Worm (Caenorhabditis elegans): ENCODE results near the gene npr-1.

Gene npr-1

DNA sequence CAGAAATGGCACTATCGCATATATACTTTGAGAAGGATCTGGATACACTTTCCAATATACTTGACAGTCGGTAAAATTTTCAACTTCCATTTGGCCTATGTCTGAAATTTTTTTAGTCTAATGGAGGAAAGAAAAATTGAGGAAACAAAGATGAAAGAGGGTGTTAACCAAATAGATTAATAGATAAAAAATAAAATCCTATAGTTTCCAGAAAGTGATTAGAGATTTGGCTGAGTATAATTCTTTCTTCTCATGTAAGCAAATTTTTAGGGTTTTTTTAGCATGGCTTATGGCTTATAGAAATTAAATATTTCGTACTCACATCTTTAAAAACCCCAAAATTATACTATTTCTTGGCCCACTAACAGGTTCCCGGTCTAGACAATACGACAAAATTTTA is at the start of gene npr-1:
npr-1 (minus strand) TSS at position 101 of the 400 bp plus-strand sequence.
- TF ChIP-seq dao-5 (tag; optimal IDR thresholded peaks at IDR 0.05) (no peak), W03F9.2 (tag; optimal IDR thresholded peaks at IDR 0.05) (no peak), him-1 (tag; optimal IDR thresholded peaks at IDR 0.05) (no peak)

DNA sequence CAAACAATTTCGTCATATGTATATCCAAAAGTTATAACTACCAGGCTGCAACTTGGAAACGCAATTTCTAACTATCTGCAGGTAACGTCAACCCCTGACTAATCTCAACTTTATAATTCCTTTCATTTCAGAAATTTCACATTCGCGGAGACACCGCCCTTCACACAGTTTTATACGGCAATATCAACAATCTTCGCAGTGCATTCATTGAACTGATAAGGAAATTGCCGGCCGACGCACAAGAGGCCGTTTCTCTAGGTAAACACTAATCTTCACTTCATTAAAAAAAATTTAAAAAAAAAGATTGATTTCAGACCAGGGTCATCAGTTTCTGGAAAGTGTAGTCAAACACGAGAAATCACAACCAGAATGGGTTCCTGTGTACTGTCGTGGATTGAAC is 49.1 kb upstream of the npr-1 start:
- no peak for TF ChIP-seq dao-5 (tag; optimal IDR thresholded peaks at IDR 0.05)
- TF ChIP-seq him-1 (tag; optimal IDR thresholded peaks at IDR 0.05): no peak
- no peak for TF ChIP-seq W03F9.2 (tag; optimal IDR thresholded peaks at IDR 0.05)

ce11 chrX:4818252-4818651 is 48.5 kb upstream of the npr-1 start, which contains the start of gene R08E3.3:
Gene R08E3.3 (plus strand): TSS chrX:4818593.
- TF ChIP-seq dao-5 (tag; optimal IDR thresholded peaks at IDR 0.05) (no peak), him-1 (tag; optimal IDR thresholded peaks at IDR 0.05) (no peak), W03F9.2 (tag; optimal IDR thresholded peaks at IDR 0.05) (peak; percentile 5)

- no peak for TF ChIP-seq dao-5 (tag; optimal IDR thresholded peaks at IDR 0.05)
- TF ChIP-seq him-1 (tag; optimal IDR thresholded peaks at IDR 0.05): no peak
- TF ChIP-seq W03F9.2 (tag; optimal IDR thresholded peaks at IDR 0.05): no peak
Observed at ce11 chrX:4813115-4813732, 43.4 kb upstream of the npr-1 start.

- TF ChIP-seq dao-5 (tag; optimal IDR thresholded peaks at IDR 0.05): no peak
- TF ChIP-seq W03F9.2 (tag; optimal IDR thresholded peaks at IDR 0.05): no peak
- no peak for TF ChIP-seq him-1 (tag; optimal IDR thresholded peaks at IDR 0.05)
Observed at ce11 chrX:4811242-4811641, 41.5 kb upstream of the npr-1 start, which contains the start of gene ztf-16. Gene ztf-16 (minus strand): TSS chrX:4811540.

DNA sequence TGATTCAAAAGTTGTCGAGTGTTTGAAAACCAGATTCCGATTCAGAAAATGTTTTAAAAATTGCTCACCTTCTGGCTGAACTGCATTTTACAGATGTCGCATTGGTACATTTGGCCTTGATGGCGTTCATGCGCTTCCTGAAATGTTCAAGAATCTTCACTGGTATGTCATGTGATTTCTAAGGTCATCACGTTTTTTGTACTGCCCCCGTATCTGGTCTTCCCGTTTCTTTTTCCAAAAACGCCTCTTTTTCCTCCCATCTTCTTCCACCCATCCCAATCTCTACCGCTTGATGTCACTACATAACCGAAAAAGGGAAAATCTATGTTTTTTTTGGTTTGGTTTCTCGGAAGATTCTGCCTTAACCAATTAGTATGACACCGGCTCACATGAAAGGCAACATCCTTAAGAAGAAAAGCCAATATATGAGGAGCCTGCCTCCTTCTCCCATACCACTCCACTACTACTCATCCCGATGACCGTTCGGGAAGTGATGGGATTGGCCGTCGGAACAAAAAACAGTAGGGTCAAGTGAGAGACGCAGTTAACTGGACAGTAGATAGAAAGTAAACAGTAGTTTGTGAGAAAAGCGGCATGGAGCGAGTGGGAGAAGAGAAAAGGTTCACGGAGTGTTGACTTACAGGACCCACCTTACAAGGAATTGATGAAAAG is 40.1 kb upstream of the npr-1 start:
- TF ChIP-seq him-1 (tag; optimal IDR thresholded peaks at IDR 0.05): no peak
- TF ChIP-seq W03F9.2 (tag; optimal IDR thresholded peaks at IDR 0.05): no peak
- TF ChIP-seq dao-5 (tag; optimal IDR thresholded peaks at IDR 0.05): no peak

- TF ChIP-seq dao-5 (tag; optimal IDR thresholded peaks at IDR 0.05) (no peak), W03F9.2 (tag; optimal IDR thresholded peaks at IDR 0.05) (no peak), him-1 (tag; optimal IDR thresholded peaks at IDR 0.05) (no peak)
Observed at ce11 chrX:4809189-4809588, 39.4 kb upstream of the npr-1 start.

- no peak for TF ChIP-seq him-1 (tag; optimal IDR thresholded peaks at IDR 0.05)
- TF ChIP-seq dao-5 (tag; optimal IDR thresholded peaks at IDR 0.05): no peak
- TF ChIP-seq W03F9.2 (tag; optimal IDR thresholded peaks at IDR 0.05): no peak
Observed at ce11 chrX:4808737-4809136, 39.0 kb upstream of the npr-1 start.

ce11 chrX:4803942-4804341 is 34.2 kb upstream of the npr-1 start:
- TF ChIP-seq dao-5 (tag; optimal IDR thresholded peaks at IDR 0.05) (no peak), W03F9.2 (tag; optimal IDR thresholded peaks at IDR 0.05) (no peak), him-1 (tag; optimal IDR thresholded peaks at IDR 0.05) (no peak)

ce11 chrX:4802255-4802654 is 32.5 kb upstream of the npr-1 start:
- TF ChIP-seq W03F9.2 (tag; optimal IDR thresholded peaks at IDR 0.05) (no peak), dao-5 (tag; optimal IDR thresholded peaks at IDR 0.05) (no peak), him-1 (tag; optimal IDR thresholded peaks at IDR 0.05) (no peak)

ce11 chrX:4800892-4801291 is 31.1 kb upstream of the npr-1 start:
- TF ChIP-seq dao-5 (tag; optimal IDR thresholded peaks at IDR 0.05): no peak
- no peak for TF ChIP-seq him-1 (tag; optimal IDR thresholded peaks at IDR 0.05)
- no peak for TF ChIP-seq W03F9.2 (tag; optimal IDR thresholded peaks at IDR 0.05)

ce11 chrX:4800078-4800621 is 30.4 kb upstream of the npr-1 start, which contains the start of gene mig-13:
Gene mig-13 (minus strand): TSS chrX:4800128.
- TF ChIP-seq W03F9.2 (tag; optimal IDR thresholded peaks at IDR 0.05) (no peak), dao-5 (tag; optimal IDR thresholded peaks at IDR 0.05) (no peak), him-1 (tag; optimal IDR thresholded peaks at IDR 0.05) (no peak)

DNA sequence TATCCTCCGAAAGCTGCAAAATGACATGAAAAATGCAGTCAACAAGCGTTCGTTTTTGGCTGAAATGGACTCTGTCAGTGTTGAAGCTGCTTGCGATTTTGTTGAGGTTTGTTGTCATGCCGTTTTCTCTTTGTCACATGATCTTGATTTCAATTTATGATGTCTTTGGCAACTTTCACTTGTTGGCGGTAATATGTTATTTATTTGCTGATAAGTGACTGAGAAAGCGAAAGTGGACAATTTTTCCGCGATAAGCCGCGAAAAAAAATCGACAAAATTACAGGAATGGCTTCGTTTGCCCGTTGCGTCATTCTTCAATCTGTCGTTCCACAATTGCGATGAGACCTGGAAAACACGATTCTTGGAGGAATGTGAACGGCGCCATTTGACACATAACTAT is 25.5 kb upstream of the npr-1 start:
- TF ChIP-seq dao-5 (tag; optimal IDR thresholded peaks at IDR 0.05) (no peak), him-1 (tag; optimal IDR thresholded peaks at IDR 0.05) (no peak), W03F9.2 (tag; optimal IDR thresholded peaks at IDR 0.05) (no peak)

- TF ChIP-seq him-1 (tag; optimal IDR thresholded peaks at IDR 0.05) (no peak), W03F9.2 (tag; optimal IDR thresholded peaks at IDR 0.05) (no peak), dao-5 (tag; optimal IDR thresholded peaks at IDR 0.05) (no peak)
Observed at ce11 chrX:4794062-4794461, 24.3 kb upstream of the npr-1 start.
